Worm (Caenorhabditis elegans) whole organism, L3 larva: ENCODE measurements around the gene str-262.

Experiments used
- ceh-82 ChIP-seq: fragments of 150-350 bp; optimal IDR thresholded peaks from 2 replicates; lab custom pipeline; 2014; ENCODE audit warnings: missing biosample characterization, missing genetic modification characterization
- nhr-237 ChIP-seq: fragments of 150-350 bp; optimal IDR thresholded peaks from 2 replicates; lab custom pipeline; 2014; ENCODE audit warnings: missing biosample characterization, missing genetic modification characterization
- tbx-2 ChIP-seq: sonication (generic microtip); optimal IDR thresholded peaks from 2 replicates; lab custom pipeline; 2016; ENCODE audit warnings: mild to moderate bottlenecking, missing genetic modification characterization, missing compliant biosample characterization

ce11 chrV:723895-724352, 28.7 kb downstream of the str-262 start, which contains the start of gene fbxb-72:
- TF ChIP-seq nhr-237, result no peak
- peak; percentile 85 for TF ChIP-seq tbx-2 (tag; lab: Kevin White, UChicago)
- no peak for TF ChIP-seq ceh-82
